Fruit fly (Drosophila melanogaster): ENCODE measurements around the gene Ho.

The Ho gene

dm6 chr3R:11656614-11657216 lies 22.8 kb upstream of the Ho start:
- TF ChIP-seq tai (GFP tag; optimal IDR thresholded peaks at IDR 0.05) = peak; percentile 95
- TF ChIP-seq Myc (optimal IDR thresholded peaks at IDR 0.05) = no peak
- TF ChIP-seq rgr (GFP tag; optimal IDR thresholded peaks at IDR 0.05) = peak; percentile 99
- TF ChIP-seq pan (optimal IDR thresholded peaks at IDR 0.05) = no peak
- peak; percentile 80 for TF ChIP-seq GATAd (GFP tag; optimal IDR thresholded peaks at IDR 0.05)
- no peak for TF ChIP-seq lola (GFP tag; optimal IDR thresholded peaks at IDR 0.05)
- no peak for TF ChIP-seq Abd-B (GFP tag; optimal IDR thresholded peaks at IDR 0.05)
- peak; percentile 90 for TF ChIP-seq dsf (GFP tag; optimal IDR thresholded peaks at IDR 0.05; ENCODE audit: borderline replicate concordance)
- TF ChIP-seq ey (GFP tag; optimal IDR thresholded peaks at IDR 0.05) = peak; percentile 99
- peak; percentile 97 for TF ChIP-seq brk (GFP tag; optimal IDR thresholded peaks at IDR 0.05)
- peak; percentile 58 for TF ChIP-seq jim (GFP tag; optimal IDR thresholded peaks at IDR 0.05)
- TF ChIP-seq CG9705 (GFP tag; optimal IDR thresholded peaks at IDR 0.05) = peak; percentile 69
- TF ChIP-seq foxo (GFP tag; optimal IDR thresholded peaks at IDR 0.05) = peak; percentile 97 to 99
- TF ChIP-seq Hr78 (GFP tag; optimal IDR thresholded peaks at IDR 0.05) = no peak
- peak; percentile 92 for TF ChIP-seq Jra (GFP tag; optimal IDR thresholded peaks at IDR 0.05)
- no peak for TF ChIP-seq Vsx2 (GFP tag; optimal IDR thresholded peaks at IDR 0.05; ENCODE audit: partially characterized antibody)
- peak; percentile 94 for TF ChIP-seq psq (GFP tag; optimal IDR thresholded peaks at IDR 0.05)
- peak; percentile 99 for TF ChIP-seq br (GFP tag; optimal IDR thresholded peaks at IDR 0.05)
- TF ChIP-seq sage (GFP tag; optimal IDR thresholded peaks at IDR 0.05) = peak; percentile 98
- TF ChIP-seq N (GFP tag; optimal IDR thresholded peaks at IDR 0.05) = no peak
- peak; percentile 98 for TF ChIP-seq Hnf4 (GFP tag; optimal IDR thresholded peaks at IDR 0.05)
- peak; percentile 98 for TF ChIP-seq fru (GFP tag; optimal IDR thresholded peaks at IDR 0.05)
- peak; percentile 94 for TF ChIP-seq woc (GFP tag; optimal IDR thresholded peaks at IDR 0.05)
- peak; percentile 94 for TF ChIP-seq CrebA (GFP tag; optimal IDR thresholded peaks at IDR 0.05; ENCODE audit: borderline replicate concordance)
- peak; percentile 95 for TF ChIP-seq dmrt93B (GFP tag; optimal IDR thresholded peaks at IDR 0.05)
- peak; percentile 97 for TF ChIP-seq Sp1 (GFP tag; optimal IDR thresholded peaks at IDR 0.05)
- no peak for TF ChIP-seq dl (GFP tag; optimal IDR thresholded peaks at IDR 0.05; ENCODE audit: insufficient read depth in 1 of 2, partially characterized antibody in 2 of 2)
- TF ChIP-seq Dfd (GFP tag; optimal IDR thresholded peaks at IDR 0.05) = no peak
- TF ChIP-seq usp (GFP tag; optimal IDR thresholded peaks at IDR 0.05) = no peak
- peak; percentile 99 for TF ChIP-seq OdsH (GFP tag; optimal IDR thresholded peaks at IDR 0.05)
- TF ChIP-seq Hr83 (GFP tag; optimal IDR thresholded peaks at IDR 0.05; ENCODE audit: poor library complexity, severe bottlenecking) = peak; percentile 94
- TF ChIP-seq Rel (GFP tag; optimal IDR thresholded peaks at IDR 0.05) = peak; percentile 96
- TF ChIP-seq Rel (tag; optimal IDR thresholded peaks at IDR 0.05) = peak; percentile 30
- TF ChIP-seq HLH106 (tag; optimal IDR thresholded peaks at IDR 0.05) = peak; percentile 97
- peak; percentile 97 for TF ChIP-seq CG32264 (GFP tag; optimal IDR thresholded peaks at IDR 0.05)
- TF ChIP-seq sv (GFP tag; optimal IDR thresholded peaks at IDR 0.05) = peak; percentile 93
- peak; percentile 86 for TF ChIP-seq Mio (GFP tag; optimal IDR thresholded peaks at IDR 0.05)
- TF ChIP-seq h (GFP tag; optimal IDR thresholded peaks at IDR 0.05) = peak; percentile 99
- TF ChIP-seq Dif (GFP tag; optimal IDR thresholded peaks at IDR 0.05; ENCODE audit: partially characterized antibody) = peak; percentile 22

dm6 chr3R:11657786-11658193 lies 21.8 kb upstream of the Ho start:
- no peak for TF ChIP-seq usp (GFP tag; optimal IDR thresholded peaks at IDR 0.05)
- TF ChIP-seq Rel (GFP tag; optimal IDR thresholded peaks at IDR 0.05) = peak; percentile 79
- peak; percentile 69 for TF ChIP-seq Rel (tag; optimal IDR thresholded peaks at IDR 0.05)
- TF ChIP-seq GATAd (GFP tag; optimal IDR thresholded peaks at IDR 0.05) = no peak
- TF ChIP-seq brk (GFP tag; optimal IDR thresholded peaks at IDR 0.05) = peak; percentile 82
- peak; percentile 93 for TF ChIP-seq woc (GFP tag; optimal IDR thresholded peaks at IDR 0.05)
- no peak for TF ChIP-seq Mio (GFP tag; optimal IDR thresholded peaks at IDR 0.05)
- TF ChIP-seq pan (optimal IDR thresholded peaks at IDR 0.05) = no peak
- no peak for TF ChIP-seq Abd-B (GFP tag; optimal IDR thresholded peaks at IDR 0.05)
- peak; percentile 87 for TF ChIP-seq OdsH (GFP tag; optimal IDR thresholded peaks at IDR 0.05)
- peak; percentile 90 for TF ChIP-seq br (GFP tag; optimal IDR thresholded peaks at IDR 0.05)
- TF ChIP-seq Hnf4 (GFP tag; optimal IDR thresholded peaks at IDR 0.05) = peak; percentile 92
- no peak for TF ChIP-seq Myc (optimal IDR thresholded peaks at IDR 0.05)
- TF ChIP-seq psq (GFP tag; optimal IDR thresholded peaks at IDR 0.05) = peak; percentile 80
- peak; percentile 70 for TF ChIP-seq CG32264 (GFP tag; optimal IDR thresholded peaks at IDR 0.05)
- peak; percentile 91 for TF ChIP-seq h (GFP tag; optimal IDR thresholded peaks at IDR 0.05)
- peak; percentile 70 for TF ChIP-seq Jra (GFP tag; optimal IDR thresholded peaks at IDR 0.05)
- TF ChIP-seq HLH106 (tag; optimal IDR thresholded peaks at IDR 0.05) = peak; percentile 83
- TF ChIP-seq Vsx2 (GFP tag; optimal IDR thresholded peaks at IDR 0.05; ENCODE audit: partially characterized antibody) = no peak
- TF ChIP-seq Hr83 (GFP tag; optimal IDR thresholded peaks at IDR 0.05; ENCODE audit: poor library complexity, severe bottlenecking) = peak; percentile 19
- no peak for TF ChIP-seq dl (GFP tag; optimal IDR thresholded peaks at IDR 0.05; ENCODE audit: insufficient read depth in 1 of 2, partially characterized antibody in 2 of 2)
- TF ChIP-seq ey (GFP tag; optimal IDR thresholded peaks at IDR 0.05) = peak; percentile 92
- TF ChIP-seq jim (GFP tag; optimal IDR thresholded peaks at IDR 0.05) = no peak
- TF ChIP-seq fru (GFP tag; optimal IDR thresholded peaks at IDR 0.05) = peak; percentile 92
- TF ChIP-seq N (GFP tag; optimal IDR thresholded peaks at IDR 0.05) = no peak
- TF ChIP-seq foxo (GFP tag; optimal IDR thresholded peaks at IDR 0.05) = peak; percentile 42 to 90
- TF ChIP-seq Sp1 (GFP tag; optimal IDR thresholded peaks at IDR 0.05) = peak; percentile 84
- TF ChIP-seq dmrt93B (GFP tag; optimal IDR thresholded peaks at IDR 0.05) = peak; percentile 47
- no peak for TF ChIP-seq dsf (GFP tag; optimal IDR thresholded peaks at IDR 0.05; ENCODE audit: borderline replicate concordance)
- TF ChIP-seq tai (GFP tag; optimal IDR thresholded peaks at IDR 0.05) = peak; percentile 72
- TF ChIP-seq rgr (GFP tag; optimal IDR thresholded peaks at IDR 0.05) = peak; percentile 88
- TF ChIP-seq lola (GFP tag; optimal IDR thresholded peaks at IDR 0.05) = no peak
- no peak for TF ChIP-seq CrebA (GFP tag; optimal IDR thresholded peaks at IDR 0.05; ENCODE audit: borderline replicate concordance)
- peak; percentile 56 for TF ChIP-seq CG9705 (GFP tag; optimal IDR thresholded peaks at IDR 0.05)
- TF ChIP-seq Dif (GFP tag; optimal IDR thresholded peaks at IDR 0.05; ENCODE audit: partially characterized antibody) = no peak
- TF ChIP-seq Dfd (GFP tag; optimal IDR thresholded peaks at IDR 0.05) = no peak
- peak; percentile 78 for TF ChIP-seq sage (GFP tag; optimal IDR thresholded peaks at IDR 0.05)
- no peak for TF ChIP-seq sv (GFP tag; optimal IDR thresholded peaks at IDR 0.05)
- no peak for TF ChIP-seq Hr78 (GFP tag; optimal IDR thresholded peaks at IDR 0.05)

All from whole organism, wandering third instar larva.